Worm (Caenorhabditis elegans): ENCODE results near the gene Y69H2.17.

Y69H2.17 gene

ce11 chrV:18658914-18659313 is 25.8 kb upstream of the Y69H2.17 start:
- no peak for TF ChIP-seq sma-9 (GFP tag; optimal IDR thresholded peaks at IDR 0.05)
- no peak for TF ChIP-seq sma-9 (tag; optimal IDR thresholded peaks at IDR 0.05)
- no peak for TF ChIP-seq mab-5 (tag; optimal IDR thresholded peaks at IDR 0.05)
- no peak for TF ChIP-seq nhr-10 (tag; optimal IDR thresholded peaks at IDR 0.05)
- no peak for TF ChIP-seq skn-1 (tag; optimal IDR thresholded peaks at IDR 0.05)
- no peak for TF ChIP-seq dmd-4 (tag; optimal IDR thresholded peaks at IDR 0.05)
- no peak for TF ChIP-seq egl-27 (tag; optimal IDR thresholded peaks at IDR 0.05)
- TF ChIP-seq lin-39 (tag; optimal IDR thresholded peaks at IDR 0.05): no peak
- no peak for TF ChIP-seq mbf-1 (tag; optimal IDR thresholded peaks at IDR 0.05)
- no peak for TF ChIP-seq ztf-11 (tag; optimal IDR thresholded peaks at IDR 0.05)
- no peak for TF ChIP-seq ceh-82 (tag; optimal IDR thresholded peaks at IDR 0.05)
- no peak for TF ChIP-seq ZK546.5 (tag; optimal IDR thresholded peaks at IDR 0.05)
- TF ChIP-seq unc-62 (GFP tag; optimal IDR thresholded peaks at IDR 0.05): no peak

ce11 chrV:18662333-18662732 is 22.4 kb upstream of the Y69H2.17 start:
- TF ChIP-seq nhr-21 (tag; optimal IDR thresholded peaks at IDR 0.05): no peak

ce11 chrV:18664026-18664425 is 20.7 kb upstream of the Y69H2.17 start, which contains the start of gene Y69H2.3:
Gene Y69H2.3, minus strand, starts transcription at chrV:18664126.
- TF ChIP-seq alr-1 (tag; optimal IDR thresholded peaks at IDR 0.05) (no peak), ztf-11 (tag; optimal IDR thresholded peaks at IDR 0.05) (no peak), nhr-10 (tag; optimal IDR thresholded peaks at IDR 0.05) (no peak), elt-1 (tag; optimal IDR thresholded peaks at IDR 0.05) (no peak), fos-1 (tag; optimal IDR thresholded peaks at IDR 0.05) (no peak), mbf-1 (tag; optimal IDR thresholded peaks at IDR 0.05) (no peak), ztf-4 (tag; optimal IDR thresholded peaks at IDR 0.05) (no peak), blmp-1 (tag; optimal IDR thresholded peaks at IDR 0.05; ENCODE audit: insufficient read depth) (no peak), skn-1 (tag; optimal IDR thresholded peaks at IDR 0.05) (no peak), nhr-12 (tag; optimal IDR thresholded peaks at IDR 0.05) (no peak), nhr-237 (tag; optimal IDR thresholded peaks at IDR 0.05) (no peak), crh-2 (tag; optimal IDR thresholded peaks at IDR 0.05) (no peak), mab-5 (tag; optimal IDR thresholded peaks at IDR 0.05) (no peak)

ce11 chrV:18667179-18667578 is 17.6 kb upstream of the Y69H2.17 start:
- no peak for TF ChIP-seq unc-55 (GFP tag; optimal IDR thresholded peaks at IDR 0.05)
- TF ChIP-seq aly-2 (tag; optimal IDR thresholded peaks at IDR 0.05): no peak
- TF ChIP-seq crh-2 (tag; optimal IDR thresholded peaks at IDR 0.05): no peak
- no peak for TF ChIP-seq nhr-23 (tag; optimal IDR thresholded peaks at IDR 0.05)
- TF ChIP-seq nhr-237 (tag; optimal IDR thresholded peaks at IDR 0.05): no peak
- TF ChIP-seq mdl-1 (tag; optimal IDR thresholded peaks at IDR 0.05): no peak
- no peak for TF ChIP-seq nhr-25 (tag; optimal IDR thresholded peaks at IDR 0.05)
- TF ChIP-seq R02D3.7 (tag; optimal IDR thresholded peaks at IDR 0.05): no peak
- no peak for TF ChIP-seq unc-39 (tag; optimal IDR thresholded peaks at IDR 0.05)
- no peak for TF ChIP-seq ama-1 (optimal IDR thresholded peaks at IDR 0.05)
- no peak for TF ChIP-seq mab-5 (tag; optimal IDR thresholded peaks at IDR 0.05)

ce11 chrV:18670017-18670416 is 14.7 kb upstream of the Y69H2.17 start, which contains the start of gene Y69H2.10:
Gene Y69H2.10, plus strand, starts transcription at chrV:18670317.
- no peak for TF ChIP-seq lin-13 (GFP tag; optimal IDR thresholded peaks at IDR 0.05)
- TF ChIP-seq nhr-10 (tag; optimal IDR thresholded peaks at IDR 0.05): no peak
- TF ChIP-seq fos-1 (tag; optimal IDR thresholded peaks at IDR 0.05): no peak
- TF ChIP-seq alr-1 (tag; optimal IDR thresholded peaks at IDR 0.05): no peak
- TF ChIP-seq nhr-21 (tag; optimal IDR thresholded peaks at IDR 0.05): no peak
- no peak for TF ChIP-seq mbf-1 (tag; optimal IDR thresholded peaks at IDR 0.05)
- TF ChIP-seq ZK546.5 (tag; optimal IDR thresholded peaks at IDR 0.05): no peak
- no peak for TF ChIP-seq ceh-82 (tag; optimal IDR thresholded peaks at IDR 0.05)
- TF ChIP-seq nhr-11 (tag; optimal IDR thresholded peaks at IDR 0.05): no peak
- no peak for TF ChIP-seq nhr-77 (tag; optimal IDR thresholded peaks at IDR 0.05)
- TF ChIP-seq crh-2 (tag; optimal IDR thresholded peaks at IDR 0.05): no peak
- TF ChIP-seq ceh-16 (tag; optimal IDR thresholded peaks at IDR 0.05): no peak

ce11 chrV:18671811-18672210 is 12.9 kb upstream of the Y69H2.17 start:
- TF ChIP-seq crh-2 (tag; optimal IDR thresholded peaks at IDR 0.05): no peak
- TF ChIP-seq skn-1 (tag; optimal IDR thresholded peaks at IDR 0.05): no peak

Measured in whole organism, L2 larva.